Worm (Caenorhabditis elegans): ENCODE results near the gene C18G1.1.

C18G1.1 gene

ce11 chrV:4806859-4807258, 29.1 kb downstream of the C18G1.1 start (continued):
- TF ChIP-seq elt-3 (tag; optimal IDR thresholded peaks at IDR 0.05) (peak in 1 of 6 experiments; percentile 30), F16B12.6 (tag; optimal IDR thresholded peaks at IDR 0.05) (no peak), lin-35 (GFP tag; optimal IDR thresholded peaks at IDR 0.05) (peak in 1 of 2 experiments; percentile 6), pax-3 (tag; optimal IDR thresholded peaks at IDR 0.05) (no peak)

DNA sequence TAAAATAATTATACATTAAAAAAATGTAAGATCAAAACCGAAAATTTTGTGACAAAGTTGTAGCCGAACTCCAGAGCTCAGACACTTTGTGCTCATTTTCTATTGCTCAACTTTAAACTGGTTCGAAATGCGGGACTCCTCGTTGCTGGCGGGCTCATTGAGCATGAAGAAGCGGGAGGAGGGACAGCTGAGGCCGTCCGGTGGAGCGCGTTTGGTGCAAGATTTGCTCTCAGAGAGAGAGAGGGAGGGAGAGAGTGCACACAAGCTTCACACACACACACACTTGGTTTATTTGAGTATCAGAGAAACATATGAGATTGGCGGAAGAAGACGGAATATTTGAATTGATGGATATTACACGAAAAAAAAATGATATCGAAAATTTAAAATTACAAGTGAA, 32.9 kb downstream of the C18G1.1 start:
- TF ChIP-seq dsc-1 (tag; optimal IDR thresholded peaks at IDR 0.05) (peak; percentile 44), nhr-19 (GFP tag; conservative IDR thresholded peaks at IDR 0.05) (no peak; the same call in 1 of the 2 replicates), nhr-71 (tag; optimal IDR thresholded peaks at IDR 0.05) (peak; percentile 58), snu-23 (GFP tag; optimal IDR thresholded peaks at IDR 0.05) (peak; percentile 55), nhr-11 (tag; optimal IDR thresholded peaks at IDR 0.05) (no peak), vab-15 (tag; optimal IDR thresholded peaks at IDR 0.05) (no peak), nhr-47 (tag; optimal IDR thresholded peaks at IDR 0.05) (peak; percentile 21), mep-1 (tag; optimal IDR thresholded peaks at IDR 0.05) (peak; percentile 14), lin-14 (GFP tag; optimal IDR thresholded peaks at IDR 0.05) (peak; percentile 85), skn-1 (tag; optimal IDR thresholded peaks at IDR 0.05) (peak; percentile 27), dpl-1 (GFP tag; optimal IDR thresholded peaks at IDR 0.05) (peak in 1 of 3 experiments; percentile 51), ceh-82 (tag; optimal IDR thresholded peaks at IDR 0.05) (peak in 2 of 3 experiments; percentile 13 to 65), lin-35 (GFP tag; optimal IDR thresholded peaks at IDR 0.05) (peak in 1 of 2 experiments; percentile 62), fkh-8 (tag; optimal IDR thresholded peaks at IDR 0.05) (peak; percentile 69), pag-3 (tag; optimal IDR thresholded peaks at IDR 0.05; ENCODE audit: borderline replicate concordance, insufficient read depth) (no peak), xbp-1 (tag; optimal IDR thresholded peaks at IDR 0.05) (peak; percentile 1), swsn-7 (tag; optimal IDR thresholded peaks at IDR 0.05) (peak; percentile 42), unc-86 (tag; optimal IDR thresholded peaks at IDR 0.05) (peak; percentile 19), lin-39 (tag; optimal IDR thresholded peaks at IDR 0.05) (no peak), efl-1 (optimal IDR thresholded peaks at IDR 0.05) (peak; percentile 41 to 51), efl-1 (GFP tag; optimal IDR thresholded peaks at IDR 0.05 in 1 of 2) (peak; percentile 42 to 80), ceh-88 (GFP tag; IDR thresholded peaks at IDR 0.05) (no peak), C34B4.2 (tag; optimal IDR thresholded peaks at IDR 0.05) (no peak), nhr-28 (tag; optimal IDR thresholded peaks at IDR 0.05) (no peak), egl-13 (tag; optimal IDR thresholded peaks at IDR 0.05) (peak; percentile 32), nhr-20 (tag; optimal IDR thresholded peaks at IDR 0.05) (peak; percentile 30), F16B12.6 (tag; optimal IDR thresholded peaks at IDR 0.05) (peak; percentile 2), lin-15B (tag; optimal IDR thresholded peaks at IDR 0.05) (peak; percentile 47), lsy-2 (tag; optimal IDR thresholded peaks at IDR 0.05) (peak in 1 of 2 experiments; percentile 65), ceh-8 (GFP tag; optimal IDR thresholded peaks at IDR 0.05) (no peak), aly-2 (tag; optimal IDR thresholded peaks at IDR 0.05) (peak; percentile 14)

DNA sequence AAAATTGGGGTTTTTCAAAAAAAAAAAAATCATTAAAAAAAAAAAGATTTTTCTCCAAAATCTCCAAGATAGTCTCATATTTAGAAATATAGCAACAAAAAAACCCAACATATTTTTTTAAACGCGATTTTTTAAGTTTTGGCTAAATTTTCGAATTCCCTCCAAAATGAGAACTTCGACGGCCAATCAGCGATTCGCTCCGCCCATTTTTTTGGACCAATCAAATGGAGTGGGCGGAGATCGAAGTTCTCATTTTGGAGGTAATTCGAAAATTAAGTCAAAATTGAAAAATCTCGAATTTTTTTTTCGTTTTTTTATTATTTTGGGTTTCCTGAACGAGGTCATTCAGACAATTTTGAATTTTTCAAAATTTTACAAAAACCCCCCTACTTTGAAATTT, 36.1 kb downstream of the C18G1.1 start:
- TF ChIP-seq efl-1 (optimal IDR thresholded peaks at IDR 0.05) (no peak), efl-1 (GFP tag; optimal IDR thresholded peaks at IDR 0.05 in 1 of 2) (peak in 1 of 2 experiments; percentile 18), pqm-1 (tag; optimal IDR thresholded peaks at IDR 0.05) (no peak)

DNA sequence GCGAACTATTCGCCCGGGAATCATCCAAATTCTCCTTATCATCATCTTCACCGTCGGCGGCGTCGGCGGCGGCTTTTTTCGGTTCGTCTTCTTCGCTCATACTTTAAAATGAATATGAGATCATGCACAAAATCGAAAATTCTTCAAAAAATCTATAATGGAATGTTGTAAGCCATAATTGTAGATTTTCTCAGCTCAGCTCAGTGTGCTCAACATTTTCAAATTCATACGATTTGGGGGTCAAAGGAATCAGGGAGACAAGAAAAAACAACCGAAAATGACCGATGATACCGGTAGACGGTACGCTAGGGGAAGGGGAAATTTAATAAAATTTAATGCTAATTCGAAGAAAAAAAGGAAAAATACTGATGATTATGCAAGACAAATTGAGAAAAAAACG, 40.8 kb downstream of the C18G1.1 start, which contains the start of gene ccep-97:
Gene ccep-97 (minus strand): TSS at position 101 of the 400 bp plus-strand sequence.
- TF ChIP-seq xbp-1 (tag; optimal IDR thresholded peaks at IDR 0.05) (no peak), nhr-76 (tag; optimal IDR thresholded peaks at IDR 0.05) (no peak), swsn-7 (tag; optimal IDR thresholded peaks at IDR 0.05) (no peak), unc-86 (tag; optimal IDR thresholded peaks at IDR 0.05) (no peak), nhr-90 (tag; optimal IDR thresholded peaks at IDR 0.05; ENCODE audit: poor library complexity) (no peak), nhr-12 (tag; optimal IDR thresholded peaks at IDR 0.05) (no peak), nhr-47 (tag; optimal IDR thresholded peaks at IDR 0.05) (no peak), ets-5 (GFP tag; IDR thresholded peaks at IDR 0.05) (no peak), sox-4 (tag; optimal IDR thresholded peaks at IDR 0.05) (no peak), efl-3 (GFP tag; optimal IDR thresholded peaks at IDR 0.05) (no peak), ceh-90 (tag; optimal IDR thresholded peaks at IDR 0.05) (no peak), lin-35 (GFP tag; optimal IDR thresholded peaks at IDR 0.05) (no peak), dsc-1 (tag; optimal IDR thresholded peaks at IDR 0.05) (no peak), unc-98 (GFP tag; IDR thresholded peaks at IDR 0.05) (no peak), tlp-1 (tag; optimal IDR thresholded peaks at IDR 0.05) (no peak), elt-3 (tag; optimal IDR thresholded peaks at IDR 0.05) (no peak), blmp-1 (tag; optimal IDR thresholded peaks at IDR 0.05) (no peak), snu-23 (GFP tag; optimal IDR thresholded peaks at IDR 0.05) (no peak)
